Worm (Caenorhabditis elegans) whole organism, L4 larva: ENCODE measurements around the gene clec-59.
A peak's percentile ranks its signal among the peaks of the same experiment; 100 is the strongest.

Experiments used
- F44E2.7 ChIP-seq: fragments of 200-800 bp; sonication (Bioruptor generic); IDR thresholded peaks from 2 replicates; pipeline ENCODE4 v2.1.2; 2022; ENCODE audit warnings: missing genetic modification characterization, missing compliant biosample characterization
- T26A8.4 ChIP-seq: fragments of 200-800 bp; sonication (Bioruptor generic); IDR thresholded peaks from 2 replicates; pipeline ENCODE4 v1.3.6; 2022; ENCODE audit warnings: missing genetic modification characterization, missing compliant biosample characterization
- Y105C5A.15 ChIP-seq: fragments of 200-800 bp; sonication (Bioruptor generic); IDR thresholded peaks from 2 replicates; pipeline ENCODE4 v1.3.6; 2022; ENCODE audit warnings: missing genetic modification characterization, missing compliant biosample characterization
- ZK337.2 ChIP-seq: fragments of 200-800 bp; sonication (Bioruptor generic); IDR thresholded peaks from 2 replicates; pipeline ENCODE4 v1.3.6; 2022; ENCODE audit warnings: missing genetic modification reagents, missing genetic modification characterization, missing compliant biosample characterization
- aha-1 ChIP-seq: fragments of 150-350 bp; peaks from one replicate; lab custom pipeline; 2014; ENCODE audit warnings: missing biosample characterization, missing genetic modification characterization
- ceh-20 ChIP-seq: fragments of 200-800 bp; sonication (Bioruptor generic); IDR thresholded peaks from 2 replicates; pipeline ENCODE4 v1.3.6; 2022; ENCODE audit warnings: missing genetic modification reagents, missing genetic modification characterization, missing compliant biosample characterization
- ceh-28 ChIP-seq: fragments of 150-350 bp; optimal IDR thresholded peaks from 2 replicates; lab custom pipeline; 2014; ENCODE audit warnings: missing biosample characterization, missing genetic modification reagents, missing genetic modification characterization
- ceh-32 ChIP-seq: sonication (generic microtip); optimal IDR thresholded peaks from 2 replicates; lab custom pipeline; 2016; ENCODE audit warnings: mild to moderate bottlenecking, missing genetic modification characterization, missing compliant biosample characterization; ENCODE audit not compliant: poor library complexity
- ceh-62 ChIP-seq: sonication (generic microtip); optimal IDR thresholded peaks from 2 replicates; lab custom pipeline; 2017; ENCODE audit warnings: missing biosample characterization, missing genetic modification characterization
- ctbp-1 ChIP-seq: fragments of 200-800 bp; sonication (Bioruptor generic); IDR thresholded peaks from 2 replicates; pipeline ENCODE4 v1.3.6; 2022; ENCODE audit warnings: missing genetic modification reagents, missing genetic modification characterization, missing compliant biosample characterization
- daf-12 ChIP-seq: fragments of 150-350 bp; optimal IDR thresholded peaks from 2 replicates; lab custom pipeline; 2014; ENCODE audit warnings: missing biosample characterization, missing genetic modification reagents, missing genetic modification characterization
- daf-16 ChIP-seq, 3 experiments: sonication (generic microtip); optimal IDR thresholded peaks; 2 replicates each; lab custom pipeline; 2016 to 2017; ENCODE audit warnings: missing genetic modification characterization in 3 of 3, missing genetic modification reagents in 3 of 3, mild to moderate bottlenecking in 2 of 3, missing compliant biosample characterization in 2 of 3, missing biosample characterization in 1 of 3, moderate library complexity in 1 of 3
- daf-19 ChIP-seq: fragments of 200-800 bp; sonication (Bioruptor generic); conservative IDR thresholded peaks from 2 replicates; pipeline ENCODE4 v1.3.6; 2022; ENCODE audit warnings: missing genetic modification characterization, missing compliant biosample characterization
- dmd-8 ChIP-seq: fragments of 200-800 bp; sonication (Bioruptor generic); IDR thresholded peaks from 2 replicates; pipeline ENCODE4 v1.3.6; 2022; ENCODE audit warnings: missing genetic modification characterization, missing compliant biosample characterization
- dpl-1 ChIP-seq: fragments of 150-350 bp; optimal IDR thresholded peaks from 2 replicates; lab custom pipeline; 2014; ENCODE audit warnings: missing biosample characterization, missing genetic modification reagents, missing genetic modification characterization
- fkh-10 ChIP-seq: fragments of 150-350 bp; optimal IDR thresholded peaks from 2 replicates; lab custom pipeline; 2014; ENCODE audit warnings: missing biosample characterization, missing genetic modification reagents, missing genetic modification characterization
- fos-1 ChIP-seq: fragments of 150-350 bp; optimal IDR thresholded peaks from 2 replicates; lab custom pipeline; 2014; ENCODE audit warnings: missing biosample characterization, missing genetic modification characterization
- hif-1 ChIP-seq, 2 experiments: sonication (generic microtip); optimal IDR thresholded peaks; 2 replicates each; lab custom pipeline; 2016 to 2017; ENCODE audit warnings: missing compliant biosample characterization in 2 of 2, missing genetic modification characterization in 2 of 2, missing genetic modification reagents in 2 of 2, missing genotype in 2 of 2, mild to moderate bottlenecking in 1 of 2
- hlh-11 ChIP-seq: fragments of 200-800 bp; sonication (Bioruptor generic); optimal IDR thresholded peaks from 2 replicates; lab custom pipeline; 2018; ENCODE audit warnings: mild to moderate bottlenecking, missing genetic modification characterization, missing compliant biosample characterization
- hlh-30 ChIP-seq: sonication (generic microtip); optimal IDR thresholded peaks from 2 replicates; lab custom pipeline; 2017; ENCODE audit warnings: antibody characterized with exemption, mild to moderate bottlenecking, missing genetic modification characterization, missing compliant biosample characterization; ENCODE audit not compliant: insufficient read depth
- hmg-1.1 ChIP-seq: fragments of 200-800 bp; sonication (Bioruptor generic); IDR thresholded peaks from 2 replicates; pipeline ENCODE4 v1.3.6; 2022; ENCODE audit warnings: missing genetic modification reagents, missing genetic modification characterization, missing compliant biosample characterization
- lin-29 ChIP-seq: fragments of 200-800 bp; sonication (Bioruptor generic); IDR thresholded peaks from 2 replicates; pipeline ENCODE4 v1.3.6; 2022; ENCODE audit warnings: missing genetic modification reagents, missing genetic modification characterization, missing compliant biosample characterization
- lir-3 ChIP-seq: sonication (generic microtip); optimal IDR thresholded peaks from 2 replicates; lab custom pipeline; 2016; ENCODE audit warnings: mild to moderate bottlenecking, missing genetic modification characterization, missing compliant biosample characterization
- lsy-2 ChIP-seq, 2 experiments: fragments of 150-350 bp in 1 of 2; sonication (generic microtip) in 1 of 2; optimal IDR thresholded peaks; 2 replicates each; lab custom pipeline; 2014 to 2017; ENCODE audit warnings: missing biosample characterization in 2 of 2, missing genetic modification characterization in 2 of 2
- mdt-29 ChIP-seq: fragments of 200-800 bp; sonication (Bioruptor generic); IDR thresholded peaks from 2 replicates; pipeline ENCODE4 v1.3.6; 2022; ENCODE audit warnings: missing genetic modification reagents, missing genetic modification characterization, missing compliant biosample characterization
- mep-1 ChIP-seq: fragments of 150-350 bp; sonication (generic microtip); optimal IDR thresholded peaks from 3 replicates; lab custom pipeline; 2014; ENCODE audit warnings: missing biosample characterization, missing genetic modification characterization
- mes-2 ChIP-seq: sonication (generic microtip); optimal IDR thresholded peaks from 2 replicates; lab custom pipeline; 2016; ENCODE audit warnings: missing genotype, mild to moderate bottlenecking, missing genetic modification characterization, missing compliant biosample characterization; ENCODE audit not compliant: poor library complexity, severe bottlenecking
- mxl-2 ChIP-seq: fragments of 200-800 bp; sonication (Bioruptor generic); conservative IDR thresholded peaks from 2 replicates; pipeline ENCODE4 v1.3.6; 2022; ENCODE audit warnings: missing genetic modification reagents, missing genetic modification characterization, missing compliant biosample characterization
- nhr-10 ChIP-seq: fragments of 150-350 bp; optimal IDR thresholded peaks from 2 replicates; lab custom pipeline; 2014; ENCODE audit warnings: missing biosample characterization, missing genetic modification characterization
- nhr-11 ChIP-seq: fragments of 150-350 bp; optimal IDR thresholded peaks from 2 replicates; lab custom pipeline; 2014; ENCODE audit warnings: missing biosample characterization, missing genetic modification characterization
- nhr-237 ChIP-seq: sonication (generic microtip); optimal IDR thresholded peaks from 2 replicates; lab custom pipeline; 2017; ENCODE audit warnings: missing biosample characterization, missing genetic modification characterization
- nhr-25 ChIP-seq: sonication (generic microtip); optimal IDR thresholded peaks from 2 replicates; lab custom pipeline; 2017; ENCODE audit warnings: missing genetic modification characterization, mild to moderate bottlenecking, missing compliant biosample characterization, antibody characterized with exemption, moderate library complexity, borderline replicate concordance; ENCODE audit not compliant: insufficient read depth
- nhr-28 ChIP-seq: fragments of 150-350 bp; optimal IDR thresholded peaks from 2 replicates; lab custom pipeline; 2014; ENCODE audit warnings: missing biosample characterization, missing genetic modification characterization
- nhr-42 ChIP-seq: fragments of 200-800 bp; sonication (Bioruptor generic); IDR thresholded peaks from 2 replicates; pipeline ENCODE4 v1.3.6; 2022; ENCODE audit warnings: missing genetic modification characterization, missing compliant biosample characterization
- nhr-48 ChIP-seq: sonication (generic microtip); optimal IDR thresholded peaks from 2 replicates; lab custom pipeline; 2016; ENCODE audit warnings: mild to moderate bottlenecking, missing genetic modification characterization, missing compliant biosample characterization
- nhr-77 ChIP-seq: fragments of 150-350 bp; optimal IDR thresholded peaks from 2 replicates; lab custom pipeline; 2014; ENCODE audit warnings: missing biosample characterization, missing genetic modification characterization
- pha-4 ChIP-seq, 2 experiments: fragments of 150-350 bp in 1 of 2; fragments of 200-800 bp in 1 of 2; sonication (Bioruptor generic) in 1 of 2; IDR thresholded peaks in 1 of 2; optimal IDR thresholded peaks in 1 of 2; 2 replicates each; pipeline versions ENCODE4 v1.3.6 to Lab custom; 2014 to 2022; ENCODE audit warnings: missing genetic modification characterization in 2 of 2, missing genetic modification reagents in 2 of 2, missing biosample characterization in 1 of 2, missing compliant biosample characterization in 1 of 2
- rbr-2 ChIP-seq: sonication (generic microtip); optimal IDR thresholded peaks from 2 replicates; lab custom pipeline; 2016; ENCODE audit warnings: missing genotype, missing genetic modification characterization, missing compliant biosample characterization
- set-16 ChIP-seq: fragments of 200-800 bp; sonication (Bioruptor generic); IDR thresholded peaks from 2 replicates; pipeline ENCODE4 v1.3.6; 2022; ENCODE audit warnings: missing genetic modification reagents, missing genetic modification characterization, missing compliant biosample characterization
- snpc-1.2 ChIP-seq: fragments of 200-800 bp; sonication (Bioruptor generic); IDR thresholded peaks from 2 replicates; pipeline ENCODE4 v1.3.6; 2022; ENCODE audit warnings: missing genetic modification reagents, missing genetic modification characterization, missing compliant biosample characterization
- tra-1 ChIP-seq: fragments of 200-800 bp; sonication (Bioruptor generic); IDR thresholded peaks from 2 replicates; pipeline ENCODE4 v1.3.6; 2022; ENCODE audit warnings: missing genetic modification reagents, missing genetic modification characterization, missing compliant biosample characterization
- unc-62 ChIP-seq, 3 experiments: fragments of 150-350 bp in 1 of 3; sonication (generic microtip); optimal IDR thresholded peaks in 2 of 3; peaks in 1 of 3; 1 replicate in 1 of 3; 2 replicates in 2 of 3; lab custom pipeline; 2014 to 2017; ENCODE audit warnings: missing biosample characterization in 3 of 3, missing genetic modification characterization in 3 of 3, missing genetic modification reagents in 3 of 3, missing genotype in 1 of 3
- vab-7 ChIP-seq: fragments of 200-800 bp; sonication (Bioruptor generic); IDR thresholded peaks from 2 replicates; pipeline ENCODE4 v1.3.6; 2022; ENCODE audit warnings: missing genetic modification reagents, missing genetic modification characterization, missing compliant biosample characterization
- zfp-2 ChIP-seq: sonication (generic microtip); optimal IDR thresholded peaks from 2 replicates; lab custom pipeline; 2016; ENCODE audit warnings: mild to moderate bottlenecking, missing genetic modification characterization, missing compliant biosample characterization
- zfp-3 ChIP-seq: fragments of 200-800 bp; sonication (Bioruptor generic); conservative IDR thresholded peaks from 2 replicates; pipeline ENCODE4 v1.3.6; 2022; ENCODE audit warnings: missing genetic modification reagents, missing genetic modification characterization, missing compliant biosample characterization
- zip-2 ChIP-seq: fragments of 150-350 bp; optimal IDR thresholded peaks from 2 replicates; lab custom pipeline; 2014; ENCODE audit warnings: missing biosample characterization, missing genetic modification characterization

clec-59 gene

DNA sequence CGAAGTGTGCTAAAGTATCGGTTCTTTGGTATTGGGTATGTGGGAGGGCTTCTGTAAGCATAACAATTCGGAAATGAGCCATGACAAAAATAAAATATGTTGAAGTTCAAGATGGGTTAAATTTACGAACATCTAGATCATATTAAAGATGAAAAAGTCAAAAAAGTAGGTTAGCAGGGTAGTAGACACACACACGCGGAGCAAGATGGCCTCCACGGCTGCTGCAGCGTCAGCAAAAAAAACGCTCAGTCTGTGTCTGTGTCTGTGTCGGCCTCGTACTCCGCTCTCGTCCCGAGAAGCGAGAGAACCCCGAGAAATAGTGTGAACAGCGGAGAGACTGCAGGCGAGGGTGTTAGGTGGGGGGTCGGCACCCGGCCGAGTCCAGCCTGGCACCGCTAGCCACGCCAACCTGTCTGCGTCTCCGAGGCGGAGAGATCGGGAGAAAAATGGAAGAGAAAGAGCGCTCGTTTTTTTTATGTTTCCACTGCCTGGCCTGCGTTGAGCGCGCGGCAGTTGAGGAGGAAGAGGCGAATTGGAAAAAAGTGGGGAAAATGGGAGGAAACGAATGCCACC lies 23.3 kb upstream of the clec-59 start, which contains the start of gene myrf-1 (continued):
- TF ChIP-seq ceh-28 (tag; lab: Kevin White, UChicago) (no peak), hif-1 (tag; optimal IDR thresholded peaks at IDR 0.05; lab: Kevin White, UChicago) (peak in 1 of 2 experiments; percentile 88), pha-4 (GFP tag; IDR thresholded peaks at IDR 0.05; lab: Robert Waterston, UW) (peak; percentile 85), pha-4 (tag; optimal IDR thresholded peaks at IDR 0.05; lab: Kevin White, UChicago) (peak; percentile 32), ceh-32 (tag; lab: Kevin White, UChicago) (peak; percentile 27), tra-1 (GFP tag; lab: Robert Waterston, UW) (peak; percentile 73; the same call in 1 of the 2 replicates), daf-19 (GFP tag; lab: Robert Waterston, UW) (no peak), nhr-237 (tag; lab: Kevin White, UChicago) (no peak), zfp-3 (GFP tag; lab: Robert Waterston, UW) (no peak), rbr-2 (tag; lab: Kevin White, UChicago) (peak; percentile 92), nhr-42 (GFP tag; lab: Robert Waterston, UW) (peak; percentile 69; the same call in 1 of the 2 replicates), ZK337.2 (GFP tag; lab: Robert Waterston, UW) (no peak), ceh-62 (tag; lab: Kevin White, UChicago) (no peak), zfp-2 (peak; percentile 10), ctbp-1 (GFP tag; lab: Robert Waterston, UW) (peak; percentile 91), hlh-11 (tag; lab: Kevin White, UChicago) (peak; percentile 98), vab-7 (peak; percentile 64; the same call in 1 of the 2 replicates)

DNA sequence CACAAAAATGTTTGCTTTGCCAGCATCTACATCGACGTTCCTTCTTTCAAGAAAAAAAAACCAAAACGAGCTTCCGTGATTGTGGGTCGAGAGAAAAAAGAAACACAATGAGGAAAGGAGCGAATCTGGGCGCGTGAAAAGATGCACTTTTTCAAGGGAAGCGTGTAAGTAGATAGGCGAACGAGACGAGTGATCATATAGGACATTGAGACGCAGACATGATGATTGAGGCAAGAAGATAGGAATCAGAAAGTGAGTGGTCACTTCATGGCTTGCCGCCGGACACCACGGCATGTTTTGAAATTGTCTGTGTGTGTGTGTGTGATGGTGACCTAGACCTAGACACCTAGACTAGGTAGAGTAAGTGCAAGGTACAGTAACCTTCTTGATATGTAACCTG lies 22.3 kb upstream of the clec-59 start:
- peak; percentile 76 for TF ChIP-seq hlh-11 (tag; lab: Kevin White, UChicago)
- no peak for TF ChIP-seq zfp-3 (GFP tag; lab: Robert Waterston, UW)
- no peak for TF ChIP-seq zip-2
- peak; percentile 33 for TF ChIP-seq rbr-2 (tag; lab: Kevin White, UChicago)
- TF ChIP-seq lir-3 (tag; lab: Kevin White, UChicago): no peak
- no peak for TF ChIP-seq snpc-1.2 (GFP tag; lab: Robert Waterston, UW)
- TF ChIP-seq nhr-48 (tag; lab: Kevin White, UChicago): peak; percentile 29
- no peak for TF ChIP-seq daf-16 (GFP tag; optimal IDR thresholded peaks at IDR 0.05; lab: Kevin White, UChicago)
- TF ChIP-seq daf-16 (tag; optimal IDR thresholded peaks at IDR 0.05; lab: Kevin White, UChicago): peak; percentile 10
- TF ChIP-seq mxl-2 (GFP tag; lab: Robert Waterston, UW): no peak
- TF ChIP-seq T26A8.4 (GFP tag; lab: Robert Waterston, UW): no peak; the same call in 1 of the 2 replicates
- no peak for TF ChIP-seq mdt-29
- TF ChIP-seq zfp-2: no peak
- peak; percentile 50; the same call in 1 of the 2 replicates for TF ChIP-seq hmg-1.1
- no peak for TF ChIP-seq ceh-20 (GFP tag; lab: Robert Waterston, UW)
- TF ChIP-seq nhr-10 (tag; lab: Kevin White, UChicago): no peak
- 0 out of 2 replicates have a peak, but pooled peaks have one; percentile 37 for TF ChIP-seq dmd-8
- TF ChIP-seq fos-1 (tag; lab: Kevin White, UChicago): no peak
- TF ChIP-seq fkh-10 (GFP tag; lab: Kevin White, UChicago): peak; percentile 0
- peak; percentile 79 for TF ChIP-seq nhr-11
- peak; percentile 53 for TF ChIP-seq mep-1 (tag; lab: Kevin White, UChicago)
- no peak for TF ChIP-seq dpl-1 (GFP tag; lab: Kevin White, UChicago)
- TF ChIP-seq Y105C5A.15: no peak
- peak; percentile 64 for TF ChIP-seq nhr-28
- TF ChIP-seq nhr-25 (tag; lab: Kevin White, UChicago): peak; percentile 77
- peak; percentile 44 to 52 for TF ChIP-seq lsy-2 (tag; optimal IDR thresholded peaks at IDR 0.05; lab: Kevin White, UChicago)
- no peak for TF ChIP-seq lin-29 (GFP tag; lab: Robert Waterston, UW)
- TF ChIP-seq aha-1 (tag; lab: Kevin White, UChicago): peak; percentile 92
- TF ChIP-seq nhr-77 (tag; lab: Kevin White, UChicago): peak; percentile 25
- no peak for TF ChIP-seq set-16 (GFP tag; lab: Robert Waterston, UW)
- no peak for TF ChIP-seq ceh-62 (tag; lab: Kevin White, UChicago)
- no peak for TF ChIP-seq F44E2.7
- no peak for TF ChIP-seq daf-12
- peak in 1 of 2 experiments; percentile 75 for TF ChIP-seq unc-62 (GFP tag; optimal IDR thresholded peaks at IDR 0.05 in 1 of 2; lab: Kevin White, UChicago)
- TF ChIP-seq unc-62 (tag; optimal IDR thresholded peaks at IDR 0.05; lab: Kevin White, UChicago): no peak
- TF ChIP-seq mes-2 (tag; lab: Kevin White, UChicago): peak; percentile 54
- TF ChIP-seq hlh-30 (tag; lab: Kevin White, UChicago): peak; percentile 87
